Worm (Caenorhabditis elegans): ENCODE data around the gene Y38H8A.7.

Y38H8A.7 gene

DNA sequence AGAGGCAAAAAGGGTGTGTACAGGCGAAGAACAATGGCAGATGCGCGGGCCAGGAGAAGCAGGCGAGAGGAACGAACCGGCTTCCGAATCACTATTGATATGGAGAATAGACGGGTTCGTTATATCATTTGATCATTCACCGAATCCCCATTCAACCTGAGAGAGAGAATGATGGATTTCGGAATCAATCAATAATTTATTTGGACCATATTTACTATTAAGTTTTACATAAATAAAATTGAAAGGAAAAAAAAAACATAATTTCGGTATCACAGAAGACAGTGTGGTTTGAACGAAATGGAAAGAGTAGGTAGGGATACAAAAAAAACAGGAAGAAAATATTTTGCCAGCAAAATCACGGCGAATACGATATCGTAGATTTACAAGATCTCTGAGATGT, 10.0 kb upstream of the Y38H8A.7 start, which contains the start of gene mam-3:
mam-3 (minus strand) TSS at position 101 of the 400 bp plus-strand sequence.
- TF ChIP-seq pbrm-1 (GFP tag; IDR thresholded peaks at IDR 0.05) (no peak), nhr-179 (tag; optimal IDR thresholded peaks at IDR 0.05) (no peak), ztf-25 (GFP tag; IDR thresholded peaks at IDR 0.05) (no peak), snpc-4 (GFP tag; optimal IDR thresholded peaks at IDR 0.05) (no peak), snpc-4 (tag; optimal IDR thresholded peaks at IDR 0.05) (peak in 1 of 4 experiments; percentile 10), F57C9.4 (tag; optimal IDR thresholded peaks at IDR 0.05) (no peak), lsy-27 (tag; optimal IDR thresholded peaks at IDR 0.05; ENCODE audit: borderline replicate concordance, insufficient read depth) (no peak), lsl-1 (GFP tag; optimal IDR thresholded peaks at IDR 0.05) (no peak), B0336.3 (GFP tag; IDR thresholded peaks at IDR 0.05) (no peak)

DNA sequence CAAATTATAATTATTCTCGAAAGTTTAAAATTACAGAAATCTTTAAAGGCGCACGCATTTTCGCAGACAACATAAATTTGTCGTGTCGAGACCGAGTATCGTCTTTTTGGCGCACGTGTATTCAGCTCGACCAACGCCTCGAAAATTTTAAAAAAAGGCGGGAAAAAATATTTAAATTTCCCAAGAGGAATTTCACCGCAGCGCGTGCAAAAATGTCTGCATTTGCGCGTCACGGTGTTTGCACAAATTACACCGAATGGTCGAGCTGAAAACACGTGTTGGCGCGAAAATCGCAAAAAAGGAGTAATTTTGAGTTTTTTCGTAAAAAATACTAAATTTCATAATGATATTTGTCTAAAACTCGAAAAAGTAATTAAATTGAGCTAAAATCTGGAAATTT, 4.6 kb upstream of the Y38H8A.7 start:
- peak; percentile 84 for TF ChIP-seq aptf-2 (GFP tag; conservative IDR thresholded peaks at IDR 0.05)
- no peak for TF ChIP-seq rcor-1 (GFP tag; IDR thresholded peaks at IDR 0.05)
- TF ChIP-seq ceh-100 (GFP tag; IDR thresholded peaks at IDR 0.05), result no peak
- no peak for TF ChIP-seq egrh-3 (GFP tag; IDR thresholded peaks at IDR 0.05)
- peak; percentile 32 for TF ChIP-seq him-1 (tag; optimal IDR thresholded peaks at IDR 0.05)
- TF ChIP-seq ceh-91 (GFP tag; IDR thresholded peaks at IDR 0.05), result peak; percentile 32; the same call in 1 of the 2 replicates
- no peak for TF ChIP-seq nhr-179 (tag; optimal IDR thresholded peaks at IDR 0.05)
- no peak for TF ChIP-seq nhr-27 (tag; optimal IDR thresholded peaks at IDR 0.05)
- no peak for TF ChIP-seq hrde-1 (tag; optimal IDR thresholded peaks at IDR 0.05; ENCODE audit: borderline replicate concordance)
- TF ChIP-seq F33H1.4 (GFP tag; IDR thresholded peaks at IDR 0.05), result peak; percentile 42
- TF ChIP-seq snpc-4 (GFP tag; optimal IDR thresholded peaks at IDR 0.05), result no peak
- peak in 1 of 4 experiments; percentile 22 for TF ChIP-seq snpc-4 (tag; optimal IDR thresholded peaks at IDR 0.05)
- no peak for TF ChIP-seq F22D6.2 (tag; optimal IDR thresholded peaks at IDR 0.05)
- TF ChIP-seq zfh-2 (GFP tag; conservative IDR thresholded peaks at IDR 0.05), result no peak
- TF ChIP-seq lsl-1 (GFP tag; optimal IDR thresholded peaks at IDR 0.05), result peak; percentile 59
- TF ChIP-seq bed-2 (GFP tag; IDR thresholded peaks at IDR 0.05), result no peak
- no peak for TF ChIP-seq ztf-3 (GFP tag; optimal IDR thresholded peaks at IDR 0.05)
- TF ChIP-seq dpff-1 (tag; optimal IDR thresholded peaks at IDR 0.05), result no peak
- TF ChIP-seq madf-8 (GFP tag; conservative IDR thresholded peaks at IDR 0.05), result 0 out of 2 replicates have a peak, but pooled peaks have one; percentile 38
- TF ChIP-seq nhr-80 (tag; optimal IDR thresholded peaks at IDR 0.05), result no peak
- TF ChIP-seq lin-54 (GFP tag; optimal IDR thresholded peaks at IDR 0.05), result peak; percentile 15
- TF ChIP-seq ztf-22 (GFP tag; optimal IDR thresholded peaks at IDR 0.05), result no peak
- peak; percentile 33; the same call in 1 of the 2 replicates for TF ChIP-seq attf-6 (GFP tag; IDR thresholded peaks at IDR 0.05)
- TF ChIP-seq xnd-1 (tag; optimal IDR thresholded peaks at IDR 0.05), result peak; percentile 67
- TF ChIP-seq cebp-1 (GFP tag; IDR thresholded peaks at IDR 0.05), result no peak
- no peak for TF ChIP-seq cebp-1 (tag; optimal IDR thresholded peaks at IDR 0.05)
- TF ChIP-seq tlf-1 (GFP tag; optimal IDR thresholded peaks at IDR 0.05), result peak; percentile 34
- peak; percentile 71 for TF ChIP-seq madf-6 (GFP tag; IDR thresholded peaks at IDR 0.05)
- TF ChIP-seq dpl-1 (GFP tag; optimal IDR thresholded peaks at IDR 0.05), result peak; percentile 30
- TF ChIP-seq let-526 (GFP tag; IDR thresholded peaks at IDR 0.05), result no peak
- no peak for TF ChIP-seq Y79H2A.3 (GFP tag; conservative IDR thresholded peaks at IDR 0.05)
- peak; percentile 71 for TF ChIP-seq efl-1 (GFP tag; optimal IDR thresholded peaks at IDR 0.05)

DNA sequence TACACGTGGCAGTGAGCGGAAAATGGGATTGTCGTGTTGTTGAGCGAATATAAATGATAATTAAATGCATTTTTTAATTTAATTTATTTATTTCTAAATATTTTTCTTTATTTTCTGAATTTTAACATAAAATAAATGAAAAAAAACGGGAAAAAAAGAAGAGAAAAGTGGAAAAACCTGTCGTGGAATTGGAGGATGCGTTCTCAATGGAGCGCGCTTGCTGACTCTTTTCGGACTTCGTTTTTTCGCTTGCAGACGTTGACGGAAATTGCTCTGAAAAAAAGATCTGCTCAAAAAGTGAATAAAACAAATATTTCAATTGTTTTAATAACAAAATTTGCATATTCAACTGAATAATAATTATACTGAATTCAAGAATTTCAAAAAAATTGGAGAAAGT, 1.8 kb upstream of the Y38H8A.7 start:
- TF ChIP-seq cebp-2 (GFP tag; IDR thresholded peaks at IDR 0.05) (no peak), B0261.1 (tag; optimal IDR thresholded peaks at IDR 0.05) (no peak), B0035.1 (tag; optimal IDR thresholded peaks at IDR 0.05) (no peak), mcd-1 (GFP tag; IDR thresholded peaks at IDR 0.05) (peak; percentile 88), rec-8 (tag; optimal IDR thresholded peaks at IDR 0.05) (no peak), tlf-1 (GFP tag; optimal IDR thresholded peaks at IDR 0.05) (no peak), snpc-4 (GFP tag; optimal IDR thresholded peaks at IDR 0.05) (no peak), snpc-4 (tag; optimal IDR thresholded peaks at IDR 0.05) (peak in 1 of 4 experiments; percentile 39), ztf-18 (tag; optimal IDR thresholded peaks at IDR 0.05) (peak; percentile 18), F57A8.1 (GFP tag; optimal IDR thresholded peaks at IDR 0.05) (no peak), madf-3 (GFP tag; IDR thresholded peaks at IDR 0.05) (no peak), somi-1 (GFP tag; optimal IDR thresholded peaks at IDR 0.05) (no peak), let-607 (tag; optimal IDR thresholded peaks at IDR 0.05) (peak; percentile 75 to 93)
